Worm (Caenorhabditis elegans) whole organism, L3 larva: ENCODE data around the gene T06D8.10.
A peak's percentile ranks its signal among the peaks of the same experiment; 100 is the strongest.

Experiments used
- ZK546.5 ChIP-seq: sonication (generic microtip); optimal IDR thresholded peaks from 2 replicates; lab custom pipeline; 2017; ENCODE audit warnings: missing biosample characterization, missing genetic modification characterization
- ama-1 ChIP-seq: fragments of 150-350 bp; optimal IDR thresholded peaks from 2 replicates; lab custom pipeline; 2018
- ceh-16 ChIP-seq: sonication (generic microtip); optimal IDR thresholded peaks from 2 replicates; lab custom pipeline; 2017; ENCODE audit warnings: missing biosample characterization, missing genetic modification characterization
- ceh-28 ChIP-seq: fragments of 150-350 bp; optimal IDR thresholded peaks from 2 replicates; lab custom pipeline; 2014; ENCODE audit warnings: missing biosample characterization, missing genetic modification reagents, missing genetic modification characterization
- daf-12 ChIP-seq: fragments of 150-350 bp; optimal IDR thresholded peaks from 2 replicates; lab custom pipeline; 2014; ENCODE audit warnings: missing biosample characterization, missing genetic modification reagents, missing genetic modification characterization
- egl-5 ChIP-seq: fragments of 150-350 bp; optimal IDR thresholded peaks from 2 replicates; lab custom pipeline; 2017; ENCODE audit warnings: missing biosample characterization, missing genetic modification reagents, missing genetic modification characterization, inconsistent platforms
- elt-1 ChIP-seq: fragments of 150-350 bp; optimal IDR thresholded peaks from 2 replicates; lab custom pipeline; 2014; ENCODE audit warnings: missing biosample characterization, missing genetic modification characterization
- elt-2 ChIP-seq: sonication (generic microtip); optimal IDR thresholded peaks from 2 replicates; lab custom pipeline; 2016; ENCODE audit warnings: missing genetic modification reagents, mild to moderate bottlenecking, missing genetic modification characterization, missing compliant biosample characterization
- elt-3 ChIP-seq, 3 experiments: fragments of 150-350 bp in 1 of 3; sonication (generic microtip) in 2 of 3; optimal IDR thresholded peaks; 2 replicates in 2 of 3; 4 replicates in 1 of 3; lab custom pipeline; 2014 to 2017; ENCODE audit warnings: missing biosample characterization in 3 of 3, missing genetic modification characterization in 3 of 3
- eor-1 ChIP-seq, 2 experiments: fragments of 150-350 bp; optimal IDR thresholded peaks; 2 replicates each; lab custom pipeline; 2014 to 2018; ENCODE audit warnings: missing biosample characterization in 2 of 2, missing genetic modification characterization in 2 of 2
- lin-15B ChIP-seq: fragments of 150-350 bp; optimal IDR thresholded peaks from 2 replicates; lab custom pipeline; 2014; ENCODE audit warnings: missing biosample characterization, missing genetic modification characterization
- lin-39 ChIP-seq: fragments of 150-350 bp; optimal IDR thresholded peaks from 2 replicates; lab custom pipeline; 2018; ENCODE audit warnings: missing biosample characterization, missing genetic modification reagents, missing genetic modification characterization
- mml-1 ChIP-seq: fragments of 150-350 bp; sonication (generic microtip); optimal IDR thresholded peaks from 3 replicates; lab custom pipeline; 2014; ENCODE audit warnings: missing biosample characterization, missing genetic modification characterization
- nhr-12 ChIP-seq: fragments of 150-350 bp; optimal IDR thresholded peaks from 2 replicates; lab custom pipeline; 2014; ENCODE audit warnings: missing biosample characterization, missing genetic modification characterization
- nhr-23 ChIP-seq: fragments of 150-350 bp; optimal IDR thresholded peaks from 2 replicates; lab custom pipeline; 2014; ENCODE audit warnings: missing biosample characterization, missing genetic modification reagents, missing genetic modification characterization
- nhr-237 ChIP-seq: fragments of 150-350 bp; optimal IDR thresholded peaks from 2 replicates; lab custom pipeline; 2014; ENCODE audit warnings: missing biosample characterization, missing genetic modification characterization
- nhr-25 ChIP-seq: sonication (generic microtip); optimal IDR thresholded peaks from 2 replicates; lab custom pipeline; 2017; ENCODE audit warnings: missing biosample characterization, missing genetic modification characterization
- nhr-67 ChIP-seq: fragments of 150-350 bp; optimal IDR thresholded peaks from 2 replicates; lab custom pipeline; 2014; ENCODE audit warnings: missing biosample characterization, missing genetic modification characterization
- nhr-77 ChIP-seq: fragments of 150-350 bp; optimal IDR thresholded peaks from 2 replicates; lab custom pipeline; 2014; ENCODE audit warnings: missing biosample characterization, missing genetic modification characterization
- pha-4 ChIP-seq: fragments of 150-350 bp; optimal IDR thresholded peaks from 2 replicates; lab custom pipeline; 2014; ENCODE audit warnings: missing biosample characterization, missing genetic modification reagents, missing genetic modification characterization
- skn-1 ChIP-seq: fragments of 150-350 bp; optimal IDR thresholded peaks from 2 replicates; lab custom pipeline; 2014; ENCODE audit warnings: missing biosample characterization, missing genetic modification characterization
- tbx-2 ChIP-seq: sonication (generic microtip); optimal IDR thresholded peaks from 2 replicates; lab custom pipeline; 2016; ENCODE audit warnings: mild to moderate bottlenecking, missing genetic modification characterization, missing compliant biosample characterization
- unc-39 ChIP-seq: sonication (generic microtip); optimal IDR thresholded peaks from 4 replicates; lab custom pipeline; 2017; ENCODE audit warnings: missing biosample characterization, missing genetic modification characterization
- unc-62 ChIP-seq: fragments of 150-350 bp; sonication (generic microtip); optimal IDR thresholded peaks from 4 replicates; lab custom pipeline; 2014; ENCODE audit warnings: missing biosample characterization, missing genetic modification reagents, missing genetic modification characterization
- ztf-4 ChIP-seq: fragments of 150-350 bp; optimal IDR thresholded peaks from 2 replicates; lab custom pipeline; 2014; ENCODE audit warnings: missing biosample characterization, missing genetic modification characterization

Gene T06D8.10

DNA sequence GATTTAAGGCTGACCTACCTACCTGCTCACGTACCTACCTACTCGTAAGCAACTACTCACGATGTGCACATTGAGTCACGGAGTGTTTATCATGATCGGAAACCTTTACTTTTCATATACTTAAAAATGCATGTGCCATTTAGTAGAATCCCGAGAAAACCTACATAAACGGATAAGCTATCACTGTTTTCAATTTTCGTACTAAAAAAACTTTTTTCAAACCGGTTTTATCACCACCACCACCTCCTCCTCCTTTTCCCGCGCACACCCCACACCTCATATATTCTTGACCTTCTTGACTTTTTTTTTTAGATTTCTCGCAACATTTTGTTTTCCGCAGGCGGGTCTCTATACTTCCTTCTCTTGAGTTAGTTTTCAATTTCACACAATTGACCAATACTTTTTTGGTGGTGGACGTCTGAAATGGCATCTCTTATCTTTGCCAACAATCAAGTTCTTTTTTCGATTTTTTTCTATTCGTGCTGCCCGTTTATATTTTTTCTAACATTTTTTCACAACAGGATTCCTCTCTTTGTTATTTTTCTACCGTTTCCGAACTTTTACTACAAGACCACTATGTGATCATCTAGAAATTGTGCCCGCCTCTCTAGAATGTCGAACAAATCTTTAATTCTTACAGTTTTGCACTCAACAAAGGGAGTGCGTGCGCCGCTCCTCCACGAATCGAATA lies 44.6 kb downstream of the T06D8.10 start, which contains the start of gene srap-1:
srap-1 (plus strand) TSS at position 641 of the 691 bp plus-strand sequence.
- peak; percentile 6 for TF ChIP-seq nhr-25 (tag; lab: Kevin White, UChicago)
- TF ChIP-seq lin-15B (tag; lab: Kevin White, UChicago) = no peak
- no peak for TF ChIP-seq egl-5 (tag; lab: Kevin White, UChicago)
- peak; percentile 46 for TF ChIP-seq elt-1 (tag; lab: Kevin White, UChicago)

DNA sequence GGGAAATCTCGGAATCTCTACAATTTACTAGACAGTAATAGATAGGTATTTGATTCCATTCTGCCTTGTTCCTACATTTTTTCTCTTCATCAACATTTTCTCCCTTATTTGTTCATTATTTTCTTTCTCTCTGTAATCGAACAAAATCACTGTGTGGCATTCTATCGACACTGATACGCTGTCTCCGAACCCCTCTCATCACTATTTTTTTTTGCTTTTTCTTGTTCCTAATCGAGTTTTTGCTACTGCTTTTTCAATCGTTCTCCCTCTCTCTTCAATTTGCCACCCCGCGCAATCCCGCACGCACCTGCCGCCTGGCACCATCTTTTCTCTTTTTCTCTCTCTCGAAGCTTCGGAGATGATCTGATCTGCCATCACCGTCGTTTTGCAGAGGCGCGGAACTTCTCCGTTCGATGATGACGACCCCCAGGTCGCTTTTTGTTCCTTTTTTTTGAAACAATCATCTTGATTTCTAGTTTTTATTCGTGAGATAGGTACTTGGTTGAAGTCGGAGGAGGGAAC lies 47.0 kb downstream of the T06D8.10 start:
- TF ChIP-seq elt-1 (tag; lab: Kevin White, UChicago) (peak; percentile 30), nhr-77 (tag; lab: Kevin White, UChicago) (no peak), lin-15B (tag; lab: Kevin White, UChicago) (no peak), nhr-25 (tag; lab: Kevin White, UChicago) (peak; percentile 36), skn-1 (no peak), ama-1 (lab: Kevin White, UChicago) (no peak), tbx-2 (no peak), pha-4 (no peak), egl-5 (tag; lab: Kevin White, UChicago) (no peak), unc-62 (GFP tag; lab: Kevin White, UChicago) (no peak), nhr-23 (tag; lab: Kevin White, UChicago) (peak; percentile 27), unc-39 (tag; lab: Kevin White, UChicago) (no peak), elt-2 (tag; lab: Kevin White, UChicago) (no peak), daf-12 (tag; lab: Kevin White, UChicago) (no peak), lin-39 (tag; lab: Kevin White, UChicago) (no peak), nhr-12 (no peak), ZK546.5 (tag; lab: Kevin White, UChicago) (no peak), nhr-67 (no peak), ceh-28 (tag; lab: Kevin White, UChicago) (no peak), eor-1 (tag; optimal IDR thresholded peaks at IDR 0.05; lab: Kevin White, UChicago) (no peak), elt-3 (tag; optimal IDR thresholded peaks at IDR 0.05; lab: Kevin White, UChicago) (no peak), ztf-4 (tag; lab: Kevin White, UChicago) (no peak), nhr-237 (tag; lab: Kevin White, UChicago) (no peak)
- TF ChIP-seq, all 47 proteins: peak for 3

DNA sequence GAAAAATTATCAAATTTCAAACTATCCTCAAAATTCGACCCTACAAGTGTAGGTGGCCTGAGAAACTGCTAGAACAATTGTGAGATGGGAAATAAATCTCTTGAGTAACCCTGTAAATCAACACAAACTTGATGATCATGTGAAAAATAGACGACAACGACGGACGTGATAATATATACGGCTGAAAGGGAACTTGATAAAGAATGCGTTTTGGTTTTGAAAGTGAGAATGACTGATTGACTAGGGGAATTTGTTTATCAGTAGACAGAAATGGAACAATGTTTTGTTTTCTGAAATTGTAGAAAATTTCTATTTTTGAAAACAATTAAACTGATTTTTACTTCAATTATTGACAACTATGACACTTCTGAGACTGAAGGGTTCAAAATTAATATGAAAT lies 53.8 kb downstream of the T06D8.10 start:
- TF ChIP-seq mml-1 (tag; lab: Kevin White, UChicago) = no peak
- peak; percentile 21 for TF ChIP-seq nhr-25 (tag; lab: Kevin White, UChicago)
- TF ChIP-seq, all 47 proteins: peak for 1

ce11 chrII:11192488-11192887 lies 54.8 kb downstream of the T06D8.10 start:
- TF ChIP-seq elt-1 (tag; lab: Kevin White, UChicago) (peak; percentile 38), nhr-67 (no peak), pha-4 (no peak), ceh-16 (no peak)
